Worm (Caenorhabditis elegans) whole organism, L1 larva: Measurements from ENCODE around the gene K04C2.7.

ENCODE experiments used
- C16A3.4 ChIP-seq: fragments of 150-350 bp; optimal IDR thresholded peaks from 2 replicates; lab custom pipeline; 2014; ENCODE audit warnings: missing biosample characterization, missing genetic modification characterization
- C34B4.2 ChIP-seq: sonication (generic microtip); optimal IDR thresholded peaks from 2 replicates; lab custom pipeline; 2017; ENCODE audit warnings: mild to moderate bottlenecking, missing genetic modification characterization, missing compliant biosample characterization
- Y116A8C.19 ChIP-seq: sonication (generic microtip); optimal IDR thresholded peaks from 2 replicates; lab custom pipeline; 2016; ENCODE audit warnings: missing compliant biosample characterization, missing genetic modification characterization, borderline replicate concordance
- aha-1 ChIP-seq: fragments of 150-350 bp; optimal IDR thresholded peaks from 2 replicates; lab custom pipeline; 2014; ENCODE audit warnings: missing biosample characterization, missing genetic modification characterization
- ama-1 ChIP-seq: fragments of 150-350 bp; optimal IDR thresholded peaks from 2 replicates; lab custom pipeline; 2014
- blmp-1 ChIP-seq: fragments of 150-350 bp; optimal IDR thresholded peaks from 2 replicates; lab custom pipeline; 2014; ENCODE audit warnings: missing biosample characterization, missing genetic modification characterization
- ceh-8 ChIP-seq: fragments of 200-800 bp; sonication (Bioruptor generic); optimal IDR thresholded peaks from 2 replicates; lab custom pipeline; 2018; ENCODE audit warnings: mild to moderate bottlenecking, missing genetic modification characterization, moderate library complexity, missing compliant biosample characterization
- ces-1 ChIP-seq: fragments of 150-350 bp; optimal IDR thresholded peaks from 2 replicates; lab custom pipeline; 2014; ENCODE audit warnings: missing biosample characterization, missing genetic modification reagents, missing genetic modification characterization
- dpl-1 ChIP-seq, 3 experiments: fragments of 150-350 bp in 2 of 3; sonication (generic microtip) in 1 of 3; optimal IDR thresholded peaks; 2 replicates each; lab custom pipeline; 2014 to 2017; ENCODE audit warnings: missing biosample characterization in 3 of 3, missing genetic modification characterization in 3 of 3, missing genetic modification reagents in 3 of 3
- efl-1 ChIP-seq, 4 experiments: fragments of 150-350 bp; optimal IDR thresholded peaks in 3 of 4; peaks in 1 of 4; 1 replicate in 1 of 4; 2 replicates in 3 of 4; lab custom pipeline; 2014; ENCODE audit warnings: missing biosample characterization in 2 of 4, missing genetic modification characterization in 2 of 4, missing genetic modification reagents in 2 of 4
- efl-3 ChIP-seq: fragments of 200-800 bp; sonication (Bioruptor generic); optimal IDR thresholded peaks from 2 replicates; lab custom pipeline; 2018; ENCODE audit warnings: mild to moderate bottlenecking, missing genetic modification characterization, missing compliant biosample characterization
- egl-13 ChIP-seq: sonication (generic microtip); optimal IDR thresholded peaks from 2 replicates; lab custom pipeline; 2016; ENCODE audit warnings: missing genotype, missing genetic modification reagents, missing genetic modification characterization, missing compliant biosample characterization
- egl-27 ChIP-seq, 2 experiments: fragments of 150-350 bp in 1 of 2; sonication (generic microtip); optimal IDR thresholded peaks; 3 replicates each; lab custom pipeline; 2017 to 2018; ENCODE audit warnings: missing biosample characterization in 2 of 2, missing genetic modification characterization in 2 of 2, missing genetic modification reagents in 2 of 2
- elt-2 ChIP-seq: sonication (generic microtip); optimal IDR thresholded peaks from 2 replicates; lab custom pipeline; 2016; ENCODE audit warnings: missing genetic modification characterization, mild to moderate bottlenecking, inconsistent platforms, missing compliant biosample characterization, missing genetic modification reagents
- elt-3 ChIP-seq, 6 experiments: fragments of 150-350 bp in 1 of 6; sonication (generic microtip); optimal IDR thresholded peaks; 2 replicates each; lab custom pipeline; 2017 to 2018; ENCODE audit warnings: missing biosample characterization in 6 of 6, missing genetic modification characterization in 6 of 6, inconsistent platforms in 1 of 6
- fkh-4 ChIP-seq: sonication (generic microtip); optimal IDR thresholded peaks from 2 replicates; lab custom pipeline; 2016; ENCODE audit warnings: missing compliant biosample characterization, missing genetic modification characterization, borderline replicate concordance
- fkh-8 ChIP-seq: sonication (generic microtip); optimal IDR thresholded peaks from 2 replicates; lab custom pipeline; 2016; ENCODE audit warnings: mild to moderate bottlenecking, missing genetic modification characterization, missing compliant biosample characterization
- fos-1 ChIP-seq: fragments of 150-350 bp; optimal IDR thresholded peaks from 2 replicates; lab custom pipeline; 2014; ENCODE audit warnings: missing biosample characterization, missing genetic modification characterization
- hlh-4 ChIP-seq: sonication (generic microtip); optimal IDR thresholded peaks from 2 replicates; lab custom pipeline; 2016; ENCODE audit warnings: mild to moderate bottlenecking, missing genetic modification characterization, missing compliant biosample characterization
- irx-1 ChIP-seq: sonication (generic microtip); optimal IDR thresholded peaks from 2 replicates; lab custom pipeline; 2016; ENCODE audit warnings: missing genetic modification characterization, missing compliant biosample characterization
- isw-1 ChIP-seq: fragments of 200-800 bp; sonication (Bioruptor generic); IDR thresholded peaks from 2 replicates; pipeline ENCODE4 v1.3.6; 2022; ENCODE audit warnings: missing genetic modification characterization, missing compliant biosample characterization
- jun-1 ChIP-seq: fragments of 150-350 bp; optimal IDR thresholded peaks from 2 replicates; lab custom pipeline; 2014; ENCODE audit warnings: missing biosample characterization, missing genetic modification reagents, missing genetic modification characterization
- lin-14 ChIP-seq: fragments of 200-800 bp; sonication (Bioruptor generic); optimal IDR thresholded peaks from 2 replicates; lab custom pipeline; 2018; ENCODE audit warnings: mild to moderate bottlenecking, missing genetic modification characterization, moderate library complexity, missing compliant biosample characterization
- lin-15B ChIP-seq: fragments of 150-350 bp; sonication (generic microtip); optimal IDR thresholded peaks from 3 replicates; lab custom pipeline; 2014; ENCODE audit warnings: missing biosample characterization, missing genetic modification characterization
- lin-35 ChIP-seq, 2 experiments: fragments of 150-350 bp; optimal IDR thresholded peaks; 2 replicates each; lab custom pipeline; 2014; ENCODE audit warnings: missing biosample characterization in 2 of 2, missing genetic modification characterization in 2 of 2, missing genetic modification reagents in 2 of 2
- lin-39 ChIP-seq: fragments of 150-350 bp; optimal IDR thresholded peaks from 2 replicates; lab custom pipeline; 2014; ENCODE audit warnings: missing biosample characterization, missing genetic modification reagents, missing genetic modification characterization
- lir-3 ChIP-seq: sonication (generic microtip); optimal IDR thresholded peaks from 2 replicates; lab custom pipeline; 2016; ENCODE audit warnings: mild to moderate bottlenecking, missing genetic modification characterization, moderate library complexity, missing compliant biosample characterization; ENCODE audit not compliant: poor library complexity
- mab-9 ChIP-seq: fragments of 200-800 bp; sonication (Bioruptor generic); IDR thresholded peaks from 2 replicates; pipeline ENCODE4 v1.3.6; 2022; ENCODE audit warnings: missing genetic modification reagents, missing genetic modification characterization, missing compliant biosample characterization
- mdl-1 ChIP-seq, 2 experiments: fragments of 150-350 bp; optimal IDR thresholded peaks; 2 replicates each; lab custom pipeline; 2014 to 2017; ENCODE audit warnings: missing biosample characterization in 2 of 2, missing genetic modification characterization in 2 of 2, inconsistent platforms in 1 of 2
- mef-2 ChIP-seq: fragments of 150-350 bp; optimal IDR thresholded peaks from 2 replicates; lab custom pipeline; 2014; ENCODE audit warnings: missing biosample characterization, missing genetic modification characterization
- mep-1 ChIP-seq: fragments of 150-350 bp; optimal IDR thresholded peaks from 2 replicates; lab custom pipeline; 2014; ENCODE audit warnings: missing biosample characterization, missing genetic modification characterization
- nhr-11 ChIP-seq: fragments of 150-350 bp; optimal IDR thresholded peaks from 2 replicates; lab custom pipeline; 2014; ENCODE audit warnings: missing biosample characterization, missing genetic modification characterization
- nhr-19 ChIP-seq: fragments of 200-800 bp; sonication (Bioruptor generic); conservative IDR thresholded peaks from 2 replicates; pipeline ENCODE4 v1.3.6; 2022; ENCODE audit warnings: missing genetic modification characterization, missing compliant biosample characterization
- nhr-20 ChIP-seq: sonication (generic microtip); optimal IDR thresholded peaks from 2 replicates; lab custom pipeline; 2016; ENCODE audit warnings: mild to moderate bottlenecking, missing genetic modification characterization, missing compliant biosample characterization
- nhr-237 ChIP-seq: fragments of 150-350 bp; optimal IDR thresholded peaks from 2 replicates; lab custom pipeline; 2014; ENCODE audit warnings: missing biosample characterization, missing genetic modification characterization
- nhr-47 ChIP-seq: sonication (generic microtip); optimal IDR thresholded peaks from 2 replicates; lab custom pipeline; 2016; ENCODE audit warnings: mild to moderate bottlenecking, missing genetic modification characterization, moderate library complexity, missing compliant biosample characterization
- nhr-76 ChIP-seq: sonication (generic microtip); optimal IDR thresholded peaks from 2 replicates; lab custom pipeline; 2017; ENCODE audit warnings: missing biosample characterization, missing genetic modification characterization
- nhr-77 ChIP-seq: fragments of 150-350 bp; optimal IDR thresholded peaks from 2 replicates; lab custom pipeline; 2014; ENCODE audit warnings: missing biosample characterization, missing genetic modification characterization
- pax-3 ChIP-seq: fragments of 200-800 bp; sonication (Bioruptor generic); optimal IDR thresholded peaks from 2 replicates; lab custom pipeline; 2018; ENCODE audit warnings: mild to moderate bottlenecking, missing genetic modification characterization, moderate library complexity, missing compliant biosample characterization
- rnt-1 ChIP-seq: sonication (generic microtip); optimal IDR thresholded peaks from 2 replicates; lab custom pipeline; 2016; ENCODE audit warnings: mild to moderate bottlenecking, missing genetic modification characterization, moderate library complexity, missing compliant biosample characterization
- skn-1 ChIP-seq: fragments of 150-350 bp; optimal IDR thresholded peaks from 2 replicates; lab custom pipeline; 2014; ENCODE audit warnings: missing biosample characterization, missing genetic modification characterization
- sup-37 ChIP-seq: fragments of 200-800 bp; sonication (Bioruptor generic); optimal IDR thresholded peaks from 2 replicates; lab custom pipeline; 2018; ENCODE audit warnings: mild to moderate bottlenecking, missing genetic modification characterization, missing compliant biosample characterization
- swsn-7 ChIP-seq: sonication (generic microtip); optimal IDR thresholded peaks from 2 replicates; lab custom pipeline; 2016; ENCODE audit warnings: missing genetic modification characterization, missing compliant biosample characterization
- tbx-2 ChIP-seq: sonication (generic microtip); optimal IDR thresholded peaks from 2 replicates; lab custom pipeline; 2016; ENCODE audit warnings: missing genetic modification characterization, missing compliant biosample characterization
- unc-30 ChIP-seq: sonication (generic microtip); optimal IDR thresholded peaks from 2 replicates; lab custom pipeline; 2017; ENCODE audit warnings: missing biosample characterization, missing genetic modification characterization
- unc-86 ChIP-seq: sonication (generic microtip); optimal IDR thresholded peaks from 2 replicates; lab custom pipeline; 2016; ENCODE audit warnings: missing genetic modification characterization, missing compliant biosample characterization
- xbp-1 ChIP-seq: sonication (generic microtip); optimal IDR thresholded peaks from 2 replicates; lab custom pipeline; 2016; ENCODE audit warnings: missing genetic modification characterization, missing compliant biosample characterization
- zag-1 ChIP-seq: fragments of 150-350 bp; optimal IDR thresholded peaks from 2 replicates; lab custom pipeline; 2014; ENCODE audit warnings: missing biosample characterization, missing genetic modification characterization
- zip-4 ChIP-seq: fragments of 200-800 bp; sonication (Bioruptor generic); optimal IDR thresholded peaks from 2 replicates; lab custom pipeline; 2018; ENCODE audit warnings: mild to moderate bottlenecking, missing genetic modification characterization, moderate library complexity, missing compliant biosample characterization
- ztf-4 ChIP-seq: fragments of 150-350 bp; optimal IDR thresholded peaks from 2 replicates; lab custom pipeline; 2014; ENCODE audit warnings: missing biosample characterization, missing genetic modification characterization

The K04C2.7 gene

ce11 chrIII:6857390-6857848 is 23.5 kb upstream of the K04C2.7 start (continued):
- peak; percentile 5 for TF ChIP-seq nhr-47 (tag; lab: Kevin White, UChicago)
- peak in 1 of 2 experiments; percentile 56 for TF ChIP-seq mdl-1 (tag; optimal IDR thresholded peaks at IDR 0.05; lab: Kevin White, UChicago)
- no peak for TF ChIP-seq aha-1
- peak; percentile 40 for TF ChIP-seq tbx-2 (tag; lab: Kevin White, UChicago)
- no peak for TF ChIP-seq C34B4.2
- TF ChIP-seq pax-3 (tag; lab: Kevin White, UChicago): no peak
- no peak for TF ChIP-seq fkh-4 (tag; lab: Kevin White, UChicago)
- TF ChIP-seq Y116A8C.19 (tag; lab: Kevin White, UChicago): no peak
- TF ChIP-seq blmp-1: peak; percentile 92
- TF ChIP-seq nhr-19: peak; percentile 42
- no peak for TF ChIP-seq mab-9 (GFP tag; lab: Robert Waterston, UW)
- no peak for TF ChIP-seq unc-30 (tag; lab: Kevin White, UChicago)
- TF ChIP-seq fos-1 (tag; lab: Kevin White, UChicago): no peak
- TF ChIP-seq lin-39 (tag; lab: Kevin White, UChicago): no peak
- TF ChIP-seq dpl-1 (GFP tag; optimal IDR thresholded peaks at IDR 0.05; lab: Kevin White, UChicago): peak; percentile 36 to 45 (median 40)
- TF ChIP-seq skn-1 (tag; lab: Kevin White, UChicago): no peak
- TF ChIP-seq hlh-4 (tag; lab: Kevin White, UChicago): no peak
- TF ChIP-seq isw-1 (GFP tag; lab: Robert Waterston, UW): no peak
- TF ChIP-seq lin-35 (GFP tag; optimal IDR thresholded peaks at IDR 0.05; lab: Kevin White, UChicago): peak; percentile 33 to 70
- peak; percentile 67 for TF ChIP-seq elt-2
- peak in 2 of 6 experiments; percentile 1 to 51 for TF ChIP-seq elt-3 (tag; optimal IDR thresholded peaks at IDR 0.05; lab: Kevin White, UChicago)
- peak; percentile 83 for TF ChIP-seq lin-14
- no peak for TF ChIP-seq jun-1 (tag; lab: Kevin White, UChicago)
- no peak for TF ChIP-seq unc-86 (tag; lab: Kevin White, UChicago)
- TF ChIP-seq egl-13: no peak
- TF ChIP-seq ces-1 (GFP tag; lab: Kevin White, UChicago): no peak
- TF ChIP-seq efl-3 (GFP tag; lab: Kevin White, UChicago): no peak
- peak; percentile 69 for TF ChIP-seq nhr-20 (tag; lab: Kevin White, UChicago)
- TF ChIP-seq zag-1 (tag; lab: Kevin White, UChicago): no peak
- no peak for TF ChIP-seq nhr-11 (tag; lab: Kevin White, UChicago)
- TF ChIP-seq sup-37: no peak
- TF ChIP-seq efl-1 (optimal IDR thresholded peaks at IDR 0.05; lab: Kevin White, UChicago): peak; percentile 22 to 49
- TF ChIP-seq efl-1 (GFP tag; optimal IDR thresholded peaks at IDR 0.05 in 1 of 2; lab: Kevin White, UChicago): peak in 1 of 2 experiments; percentile 22
- TF ChIP-seq ceh-8: no peak
- no peak for TF ChIP-seq irx-1 (tag; lab: Kevin White, UChicago)
- no peak for TF ChIP-seq swsn-7 (tag; lab: Kevin White, UChicago)
- no peak for TF ChIP-seq ama-1 (lab: Kevin White, UChicago)
- no peak for TF ChIP-seq nhr-77 (tag; lab: Kevin White, UChicago)
- TF ChIP-seq nhr-76 (tag; lab: Kevin White, UChicago): no peak
- TF ChIP-seq fkh-8 (tag; lab: Kevin White, UChicago): no peak
- no peak for TF ChIP-seq zip-4 (GFP tag; lab: Kevin White, UChicago)
- TF ChIP-seq mef-2 (tag; lab: Kevin White, UChicago): no peak
- no peak for TF ChIP-seq nhr-237 (tag; lab: Kevin White, UChicago)
- TF ChIP-seq egl-27 (tag; optimal IDR thresholded peaks at IDR 0.05; lab: Kevin White, UChicago): no peak
- TF ChIP-seq rnt-1 (tag; lab: Kevin White, UChicago): peak; percentile 39
- no peak for TF ChIP-seq lin-15B (tag; lab: Kevin White, UChicago)
- no peak for TF ChIP-seq ztf-4 (tag; lab: Kevin White, UChicago)
- peak; percentile 29 for TF ChIP-seq xbp-1 (tag; lab: Kevin White, UChicago)
- peak; percentile 42 for TF ChIP-seq C16A3.4 (tag; lab: Kevin White, UChicago)
- peak; percentile 11 for TF ChIP-seq lir-3 (tag; lab: Kevin White, UChicago)
- TF ChIP-seq mep-1 (tag; lab: Kevin White, UChicago): peak; percentile 76
